Fruit fly (Drosophila melanogaster): Measurements from ENCODE around the gene Aef1.

DNA sequence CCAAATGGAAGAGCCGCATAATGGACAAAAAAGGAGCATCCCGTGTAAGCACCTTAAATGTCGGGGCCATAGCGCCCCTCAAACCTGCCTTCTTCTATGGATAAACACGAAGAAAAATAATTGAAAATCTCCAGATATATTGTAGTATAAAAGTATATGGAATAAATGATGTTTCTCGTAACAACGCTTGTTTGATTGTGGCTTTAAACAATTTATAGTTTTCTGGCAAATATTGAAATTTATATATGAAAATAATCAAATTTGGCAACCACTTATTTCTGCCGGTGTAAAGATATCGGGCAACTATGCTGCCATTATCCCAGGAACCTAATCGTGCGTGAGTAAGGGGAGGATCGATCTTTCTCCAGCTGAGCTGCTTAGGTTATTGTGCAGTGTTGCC lies 22.0 kb downstream of the Aef1 start:
- TF ChIP-seq tai (GFP tag; optimal IDR thresholded peaks at IDR 0.05) (no peak), HLH106 (tag; optimal IDR thresholded peaks at IDR 0.05) (no peak), sv (GFP tag; optimal IDR thresholded peaks at IDR 0.05) (no peak), pan (optimal IDR thresholded peaks at IDR 0.05) (no peak), psq (GFP tag; optimal IDR thresholded peaks at IDR 0.05) (no peak), woc (GFP tag; optimal IDR thresholded peaks at IDR 0.05) (no peak), usp (GFP tag; optimal IDR thresholded peaks at IDR 0.05) (no peak), Hr83 (GFP tag; optimal IDR thresholded peaks at IDR 0.05; ENCODE audit: poor library complexity, severe bottlenecking) (no peak)
